Worm (Caenorhabditis elegans) whole organism, L1 larva: ENCODE data around the gene fbxa-95.

ENCODE experiments used
- egl-13 ChIP-seq: sonication (generic microtip); optimal IDR thresholded peaks from 2 replicates; lab custom pipeline; 2016; ENCODE audit warnings: missing genotype, missing genetic modification reagents, missing genetic modification characterization, missing compliant biosample characterization
- lin-13 ChIP-seq: fragments of 150-350 bp; optimal IDR thresholded peaks from 2 replicates; lab custom pipeline; 2014; ENCODE audit warnings: missing biosample characterization, missing genetic modification reagents, missing genetic modification characterization
- lsy-2 ChIP-seq, 2 experiments: fragments of 150-350 bp; optimal IDR thresholded peaks; 2 replicates each; lab custom pipeline; 2014; ENCODE audit warnings: missing biosample characterization in 2 of 2, missing genetic modification characterization in 2 of 2
- nhr-71 ChIP-seq: sonication (generic microtip); optimal IDR thresholded peaks from 2 replicates; lab custom pipeline; 2016; ENCODE audit warnings: mild to moderate bottlenecking, missing genetic modification characterization, moderate library complexity, missing compliant biosample characterization
- nhr-76 ChIP-seq: sonication (generic microtip); optimal IDR thresholded peaks from 2 replicates; lab custom pipeline; 2017; ENCODE audit warnings: missing biosample characterization, missing genetic modification characterization
- unc-86 ChIP-seq: sonication (generic microtip); optimal IDR thresholded peaks from 2 replicates; lab custom pipeline; 2016; ENCODE audit warnings: missing genetic modification characterization, missing compliant biosample characterization
- zag-1 ChIP-seq: fragments of 150-350 bp; optimal IDR thresholded peaks from 2 replicates; lab custom pipeline; 2014; ENCODE audit warnings: missing biosample characterization, missing genetic modification characterization

DNA sequence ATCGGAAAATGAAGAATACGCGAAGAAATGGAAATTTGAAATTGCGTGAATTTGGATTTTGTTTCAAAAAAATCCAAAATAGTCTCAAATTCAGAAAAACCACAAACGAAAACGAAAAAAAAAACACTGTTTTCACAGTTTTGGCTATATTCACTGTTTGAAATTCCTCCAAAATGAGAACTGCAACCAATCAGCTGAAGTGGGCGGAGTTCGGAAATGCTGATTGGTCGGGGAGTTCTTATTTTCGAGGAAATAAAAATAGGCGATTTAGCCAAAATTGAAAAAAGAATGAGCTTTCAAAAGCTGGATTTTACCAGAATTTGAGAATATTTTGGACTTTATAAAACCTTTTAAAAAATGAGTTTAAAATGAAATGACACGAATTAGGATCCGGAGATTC lies 26.4 kb upstream of the fbxa-95 start, which contains the start of gene glb-14:
- TF ChIP-seq nhr-76 (tag; lab: Kevin White, UChicago) (no peak), unc-86 (tag; lab: Kevin White, UChicago) (no peak), zag-1 (tag; lab: Kevin White, UChicago) (no peak), lsy-2 (tag; optimal IDR thresholded peaks at IDR 0.05; lab: Kevin White, UChicago) (no peak), nhr-71 (tag; lab: Kevin White, UChicago) (no peak), egl-13 (tag; lab: Kevin White, UChicago) (no peak), lin-13 (GFP tag; lab: Kevin White, UChicago) (no peak)
